Fruit fly (Drosophila melanogaster): ENCODE data around the gene CG17075.

Gene CG17075

DNA sequence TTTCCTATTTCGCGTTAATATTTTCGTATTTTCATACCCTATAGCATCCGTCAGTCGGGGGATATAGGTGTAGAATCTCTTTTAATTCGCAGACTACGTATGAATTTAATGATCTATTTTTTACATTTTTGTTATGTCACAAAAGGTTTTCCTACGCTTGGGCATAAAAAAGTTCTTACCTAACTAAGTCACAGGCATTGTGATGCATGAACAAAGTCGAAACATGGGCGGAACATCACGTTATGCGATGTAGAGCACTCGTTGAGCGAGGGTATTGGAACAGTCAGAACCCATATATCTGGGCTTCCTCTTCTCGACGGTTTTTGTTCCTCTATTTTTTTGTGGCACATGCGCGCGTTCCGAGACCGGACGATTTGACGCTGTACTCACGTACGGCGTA lies 41.9 kb upstream of the CG17075 start (continued):
- no peak for TF ChIP-seq Atf3 (GFP tag; optimal IDR thresholded peaks at IDR 0.05)
- TF ChIP-seq lmd (GFP tag; IDR thresholded peaks at IDR 0.05): peak; percentile 54
- no peak for TF ChIP-seq CG12744 (GFP tag; optimal IDR thresholded peaks at IDR 0.05)
- no peak for TF ChIP-seq h (optimal IDR thresholded peaks at IDR 0.05)
- no peak for TF ChIP-seq sqz (GFP tag; optimal IDR thresholded peaks at IDR 0.05)
- no peak for TF ChIP-seq CG2875 (GFP tag; optimal IDR thresholded peaks at IDR 0.05)
- no peak for TF ChIP-seq CG14860 (GFP tag; IDR thresholded peaks at IDR 0.05; ENCODE audit: partially characterized antibody)
- no peak for TF ChIP-seq Oaz (GFP tag; IDR thresholded peaks at IDR 0.05)
- no peak for TF ChIP-seq HLHmδ (GFP tag; optimal IDR thresholded peaks at IDR 0.05)
- TF ChIP-seq CG11247 (GFP tag; IDR thresholded peaks at IDR 0.05): no peak
- no peak for TF ChIP-seq Atf-2 (GFP tag; optimal IDR thresholded peaks at IDR 0.05)
- TF ChIP-seq CG4424 (GFP tag; optimal IDR thresholded peaks at IDR 0.05): no peak
- TF ChIP-seq CG17612 (GFP tag; IDR thresholded peaks at IDR 0.05): no peak
- peak; percentile 10; the same call in 1 of the 2 replicates for TF ChIP-seq E2f1 (GFP tag; IDR thresholded peaks at IDR 0.05)
- TF ChIP-seq disco-r (GFP tag; optimal IDR thresholded peaks at IDR 0.05): no peak
- TF ChIP-seq dmrt99B (tag; optimal IDR thresholded peaks at IDR 0.05): peak; percentile 18
- TF ChIP-seq CG10274 (GFP tag; optimal IDR thresholded peaks at IDR 0.05): no peak
- TF ChIP-seq CG14050 (GFP tag; IDR thresholded peaks at IDR 0.05): no peak
- no peak for TF ChIP-seq wdn (GFP tag; IDR thresholded peaks at IDR 0.05)
- no peak for TF ChIP-seq Doc2 (GFP tag; IDR thresholded peaks at IDR 0.05)
- TF ChIP-seq mld (GFP tag; IDR thresholded peaks at IDR 0.05; ENCODE audit: partially characterized antibody): no peak
- TF ChIP-seq sens (GFP tag): peak; percentile 62
- no peak for TF ChIP-seq inv (GFP tag; IDR thresholded peaks at IDR 0.05; ENCODE audit: partially characterized antibody)
- no peak for TF ChIP-seq cato (GFP tag; optimal IDR thresholded peaks at IDR 0.05; ENCODE audit: borderline replicate concordance)
- TF ChIP-seq caup (GFP tag; optimal IDR thresholded peaks at IDR 0.05; ENCODE audit: severe bottlenecking): no peak
- no peak for TF ChIP-seq H15 (GFP tag; IDR thresholded peaks at IDR 0.05)
- no peak for TF ChIP-seq CG1529 (GFP tag; optimal IDR thresholded peaks at IDR 0.05)
- TF ChIP-seq Sry-β (GFP tag; optimal IDR thresholded peaks at IDR 0.05): no peak
- TF ChIP-seq sisA (GFP tag; IDR thresholded peaks at IDR 0.05): peak; percentile 16; the same call in 1 of the 2 replicates
- TF ChIP-seq lab (GFP tag; optimal IDR thresholded peaks at IDR 0.05): no peak
- TF ChIP-seq CG13424 (tag; optimal IDR thresholded peaks at IDR 0.05): no peak
- no peak for TF ChIP-seq ftz-f1 (GFP tag; optimal IDR thresholded peaks at IDR 0.05)
- no peak for TF ChIP-seq CG12219 (GFP tag; optimal IDR thresholded peaks at IDR 0.05)
- TF ChIP-seq nom (GFP tag; optimal IDR thresholded peaks at IDR 0.05): no peak
- TF ChIP-seq Side (GFP tag; optimal IDR thresholded peaks at IDR 0.05): no peak
- TF ChIP-seq CG17568 (GFP tag; optimal IDR thresholded peaks at IDR 0.05): no peak
- no peak for TF ChIP-seq tgo (GFP tag; IDR thresholded peaks at IDR 0.05)
- TF ChIP-seq Usf (GFP tag; optimal IDR thresholded peaks at IDR 0.05): no peak
- TF ChIP-seq yki (optimal IDR thresholded peaks at IDR 0.05): no peak
- no peak for TF ChIP-seq CG4404 (GFP tag; IDR thresholded peaks at IDR 0.05)
- TF ChIP-seq luna (GFP tag; optimal IDR thresholded peaks at IDR 0.05): no peak
- no peak for TF ChIP-seq CG3726 (GFP tag; IDR thresholded peaks at IDR 0.05)
- no peak for TF ChIP-seq Abd-B (GFP tag; optimal IDR thresholded peaks at IDR 0.05)
- TF ChIP-seq CG15696 (tag; optimal IDR thresholded peaks at IDR 0.05): no peak
- no peak for TF ChIP-seq CG8290 (GFP tag; optimal IDR thresholded peaks at IDR 0.05)
- peak in 1 of 2 experiments; percentile 4 for TF ChIP-seq CG8290 (tag; optimal IDR thresholded peaks at IDR 0.05)
- peak; percentile 35 for TF ChIP-seq Sox102F (GFP tag; optimal IDR thresholded peaks at IDR 0.05)
- no peak for TF ChIP-seq CG11398 (GFP tag; optimal IDR thresholded peaks at IDR 0.05)
- TF ChIP-seq CG3407 (GFP tag; optimal IDR thresholded peaks at IDR 0.05): no peak
- TF ChIP-seq CG10267 (tag; optimal IDR thresholded peaks at IDR 0.05): no peak
- TF ChIP-seq CG3995 (GFP tag; optimal IDR thresholded peaks at IDR 0.05): no peak
- no peak for TF ChIP-seq CrebB (tag; optimal IDR thresholded peaks at IDR 0.05)
- no peak for TF ChIP-seq fd64A (GFP tag; optimal IDR thresholded peaks at IDR 0.05)
